Worm (Caenorhabditis elegans) whole organism, early embryonic: ENCODE results near the gene aars-1.

Experiments
- F13C5.2 ChIP-seq: sonication (generic microtip); optimal IDR thresholded peaks from 2 replicates; lab custom pipeline; 2017; ENCODE audit warnings: mild to moderate bottlenecking, missing genetic modification characterization, inconsistent platforms, missing compliant biosample characterization
- aly-1 ChIP-seq: sonication (generic microtip); optimal IDR thresholded peaks from 2 replicates; lab custom pipeline; 2016; ENCODE audit warnings: missing genetic modification characterization, missing compliant biosample characterization
- ama-1 ChIP-seq: fragments of 150-350 bp; optimal IDR thresholded peaks from 2 replicates; lab custom pipeline; 2014
- ceh-13 ChIP-seq: fragments of 200-800 bp; sonication (Bioruptor generic); optimal IDR thresholded peaks from 2 replicates; lab custom pipeline; 2018; ENCODE audit warnings: mild to moderate bottlenecking, missing genetic modification characterization, missing compliant biosample characterization
- flt-1 ChIP-seq: fragments of 200-800 bp; sonication (Bioruptor generic); IDR thresholded peaks from 2 replicates; pipeline ENCODE4 v1.3.6; 2022; ENCODE audit warnings: missing genetic modification characterization, missing compliant biosample characterization
- hnd-1 ChIP-seq: sonication (generic microtip); optimal IDR thresholded peaks from 2 replicates; lab custom pipeline; 2016; ENCODE audit warnings: missing genetic modification characterization, missing compliant biosample characterization
- pes-1 ChIP-seq: fragments of 200-800 bp; sonication (Bioruptor generic); IDR thresholded peaks from 2 replicates; pipeline ENCODE4 v1.3.6; 2022; ENCODE audit warnings: missing genetic modification reagents, missing genetic modification characterization, missing compliant biosample characterization
- sea-1 ChIP-seq: fragments of 200-800 bp; sonication (Bioruptor generic); conservative IDR thresholded peaks from 2 replicates; pipeline ENCODE4 v1.3.6; 2022; ENCODE audit warnings: missing genetic modification characterization, missing compliant biosample characterization
- tra-4 ChIP-seq: sonication (generic microtip); optimal IDR thresholded peaks from 2 replicates; lab custom pipeline; 2017; ENCODE audit warnings: missing genetic modification characterization, missing compliant biosample characterization

DNA sequence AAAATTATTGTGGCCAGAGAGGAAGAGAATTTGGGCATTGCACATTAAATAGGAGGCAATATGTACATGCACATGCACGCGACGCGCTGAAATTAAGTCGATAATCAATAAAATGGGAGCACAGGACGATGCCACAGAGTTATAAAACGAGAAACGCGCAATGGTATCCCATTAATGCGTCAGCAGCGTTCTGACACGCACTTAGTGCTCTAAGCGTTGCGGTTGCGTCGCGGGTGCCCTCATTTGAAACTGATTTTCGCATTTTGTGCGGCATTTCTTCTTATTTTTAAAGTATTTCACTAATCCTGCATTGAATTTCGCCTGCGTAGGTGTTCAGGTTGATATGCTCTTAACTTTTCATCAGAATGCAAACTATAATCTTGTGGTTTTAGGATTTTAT, 11.3 kb downstream of the aars-1 start, which contains the start of gene rsp-1:
- TF ChIP-seq ama-1: no peak
- TF ChIP-seq pes-1 (GFP tag; lab: Robert Waterston, UW): peak; percentile 54; the same call in 1 of the 2 replicates
- TF ChIP-seq flt-1 (GFP tag; lab: Robert Waterston, UW): no peak
- TF ChIP-seq hnd-1: no peak
- peak; percentile 73 for TF ChIP-seq aly-1 (tag; lab: Kevin White, UChicago)
- peak; percentile 30 for TF ChIP-seq tra-4
- TF ChIP-seq ceh-13 (GFP tag; lab: Kevin White, UChicago): no peak
- TF ChIP-seq sea-1: no peak
- peak; percentile 4 for TF ChIP-seq F13C5.2 (tag; lab: Kevin White, UChicago)
